Worm (Caenorhabditis elegans) whole organism, mixed stage, embryonic: Measurements from ENCODE around the gene T18D3.6.

Source experiments
- ces-1 ChIP-seq: fragments of 150-350 bp; optimal IDR thresholded peaks from 2 replicates; lab custom pipeline; 2014; ENCODE audit warnings: missing biosample characterization, missing genetic modification reagents, missing genetic modification characterization
- elt-3 ChIP-seq: fragments of 150-350 bp; optimal IDR thresholded peaks from 2 replicates; lab custom pipeline; 2014; ENCODE audit warnings: missing biosample characterization, missing genetic modification characterization
- lin-32 ChIP-seq: fragments of 200-800 bp; sonication (Bioruptor generic); optimal IDR thresholded peaks from 2 replicates; lab custom pipeline; 2018; ENCODE audit warnings: mild to moderate bottlenecking, missing genetic modification characterization, missing compliant biosample characterization
- pha-4 ChIP-seq: fragments of 150-350 bp; optimal IDR thresholded peaks from 2 replicates; lab custom pipeline; 2018; ENCODE audit warnings: missing biosample characterization, missing genetic modification reagents, missing genetic modification characterization
- ztf-11 ChIP-seq: fragments of 150-350 bp; optimal IDR thresholded peaks from 2 replicates; lab custom pipeline; 2014; ENCODE audit warnings: missing biosample characterization, missing genetic modification characterization

DNA sequence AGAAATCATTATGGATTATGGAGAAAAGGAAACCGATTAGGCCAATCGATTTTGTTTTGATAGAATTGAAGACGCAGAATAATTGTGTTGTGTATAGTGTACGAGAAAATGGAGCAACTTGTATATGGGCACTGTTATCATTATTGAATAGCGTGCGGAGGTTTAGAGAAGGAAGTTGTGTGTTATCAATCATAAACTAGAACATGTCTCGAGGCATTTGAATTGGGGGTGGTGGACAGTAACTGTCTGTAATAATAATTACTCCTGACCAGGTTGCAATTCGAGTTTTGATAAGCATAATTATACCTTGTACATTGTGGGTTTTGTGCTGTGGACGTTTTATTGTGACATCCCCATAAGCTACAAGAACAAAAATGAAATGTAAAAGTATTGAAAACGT is 17.1 kb downstream of the T18D3.6 start, which contains the start of gene cdf-2:
- TF ChIP-seq ces-1 (GFP tag; lab: Kevin White, UChicago) (no peak), pha-4 (tag; lab: Kevin White, UChicago) (no peak), ztf-11 (no peak), elt-3 (tag; lab: Kevin White, UChicago) (no peak), lin-32 (GFP tag; lab: Kevin White, UChicago) (no peak)
